Fruit fly (Drosophila melanogaster) whole organism, embryonic: ENCODE results near the gene Gen.

Source experiments
- CG11247 ChIP-seq: fragments of 200-800 bp; sonication (Bioruptor generic); IDR thresholded peaks from 2 replicates; pipeline ENCODE4 v1.3.6; 2022; ENCODE audit warnings: missing biosample characterization, missing genetic modification characterization
- CG13123 ChIP-seq: fragments of 200-800 bp; sonication (Bioruptor generic); optimal IDR thresholded peaks from 2 replicates; lab custom pipeline; 2016; ENCODE audit warnings: missing biosample characterization, missing genetic modification characterization
- CG16779 ChIP-seq: fragments of 200-800 bp; sonication (Bioruptor generic); IDR thresholded peaks from 2 replicates; pipeline ENCODE4 v1.3.6; 2022; ENCODE audit warnings: missing biosample characterization, missing genetic modification characterization
- CG17186 ChIP-seq: fragments of 200-800 bp; sonication (Bioruptor generic); optimal IDR thresholded peaks from 3 replicates; lab custom pipeline; 2017; ENCODE audit warnings: missing biosample characterization, missing genetic modification reagents, missing genetic modification characterization
- CG9876 ChIP-seq: fragments of 200-800 bp; sonication (Bioruptor generic); optimal IDR thresholded peaks from 2 replicates; lab custom pipeline; 2016; ENCODE audit warnings: missing biosample characterization, missing genetic modification characterization
- CTCF ChIP-seq: fragments of 200-800 bp; sonication (Bioruptor generic); optimal IDR thresholded peaks from 2 replicates; lab custom pipeline; 2017; ENCODE audit warnings: missing biosample characterization, mild to moderate bottlenecking, missing genetic modification characterization, moderate library complexity
- Elba2 ChIP-seq: fragments of 200-800 bp; sonication (Bioruptor generic); optimal IDR thresholded peaks from 3 replicates; lab custom pipeline; 2016; ENCODE audit warnings: missing biosample characterization, missing genetic modification characterization
- ase ChIP-seq: fragments of 200-800 bp; sonication (Bioruptor generic); IDR thresholded peaks from 3 replicates; pipeline ENCODE4 v1.3.6; 2022; ENCODE audit warnings: missing biosample characterization, missing genetic modification characterization
- corto ChIP-seq: fragments of 200-800 bp; sonication (Bioruptor generic); optimal IDR thresholded peaks from 2 replicates; lab custom pipeline; 2016; ENCODE audit warnings: missing biosample characterization, mild to moderate bottlenecking, missing genetic modification characterization, moderate library complexity
- cwo ChIP-seq: fragments of 200-800 bp; sonication (Bioruptor generic); optimal IDR thresholded peaks from 3 replicates; lab custom pipeline; 2017; ENCODE audit warnings: missing biosample characterization, missing genetic modification characterization, mild to moderate bottlenecking, moderate library complexity, missing genetic modification reagents
- fd3F ChIP-seq: fragments of 200-800 bp; sonication (Bioruptor generic); optimal IDR thresholded peaks from 2 replicates; lab custom pipeline; 2018; ENCODE audit warnings: missing biosample characterization, mild to moderate bottlenecking, missing genetic modification characterization, moderate library complexity
- hbn ChIP-seq: fragments of 200-800 bp; sonication (Bioruptor generic); IDR thresholded peaks from 2 replicates; pipeline ENCODE4 v1.3.6; 2022; ENCODE audit warnings: missing biosample characterization, missing genetic modification characterization; ENCODE audit not compliant: partially characterized antibody
- odd ChIP-seq: fragments of 200-800 bp; sonication (Bioruptor generic); optimal IDR thresholded peaks from 2 replicates; lab custom pipeline; 2017; ENCODE audit warnings: missing biosample characterization, mild to moderate bottlenecking, missing genetic modification characterization
- ttk ChIP-seq: fragments of 200-800 bp; sonication (Bioruptor generic); IDR thresholded peaks from 2 replicates; pipeline ENCODE4 v2.1.2; 2022; ENCODE audit warnings: missing biosample characterization, missing genetic modification characterization

- TF ChIP-seq corto (GFP tag; lab: Kevin White, UChicago) = no peak
- no peak for TF ChIP-seq CG13123 (GFP tag; lab: Kevin White, UChicago)
- no peak for TF ChIP-seq CG9876 (GFP tag; lab: Kevin White, UChicago)
- no peak for TF ChIP-seq CG17186 (GFP tag; lab: Kevin White, UChicago)
- TF ChIP-seq hbn (GFP tag; lab: Robert Waterston, UW) = no peak
- TF ChIP-seq ttk (GFP tag; lab: Robert Waterston, UW) = no peak
- no peak for TF ChIP-seq ase (GFP tag; lab: Robert Waterston, UW)
- no peak for TF ChIP-seq CG11247 (GFP tag; lab: Robert Waterston, UW)
- no peak for TF ChIP-seq Elba2 (GFP tag; lab: Kevin White, UChicago)
- no peak for TF ChIP-seq CG16779 (GFP tag; lab: Robert Waterston, UW)
- TF ChIP-seq odd (GFP tag; lab: Kevin White, UChicago) = no peak
- no peak for TF ChIP-seq fd3F (GFP tag; lab: Kevin White, UChicago)
- TF ChIP-seq CTCF (GFP tag; lab: Kevin White, UChicago) = no peak
- no peak for TF ChIP-seq cwo (GFP tag; lab: Kevin White, UChicago)
Observed at dm6 chr3L:5130508-5130907, 21.7 kb downstream of the Gen start.
